Worm (Caenorhabditis elegans): ENCODE measurements around the gene ints-2.

- no peak for TF ChIP-seq zag-1 (tag; optimal IDR thresholded peaks at IDR 0.05)
- TF ChIP-seq jun-1 (tag; optimal IDR thresholded peaks at IDR 0.05), result no peak
- TF ChIP-seq dmd-6 (GFP tag; IDR thresholded peaks at IDR 0.05), result no peak
- TF ChIP-seq vab-7 (GFP tag; IDR thresholded peaks at IDR 0.05), result no peak
Observed at ce11 chrV:14146199-14146598, 39.3 kb upstream of the ints-2 start, which contains the start of gene acs-10.

Data from whole organism, L4 larva.